Fruit fly (Drosophila melanogaster): ENCODE results near the gene CG16986.

The CG16986 gene

DNA sequence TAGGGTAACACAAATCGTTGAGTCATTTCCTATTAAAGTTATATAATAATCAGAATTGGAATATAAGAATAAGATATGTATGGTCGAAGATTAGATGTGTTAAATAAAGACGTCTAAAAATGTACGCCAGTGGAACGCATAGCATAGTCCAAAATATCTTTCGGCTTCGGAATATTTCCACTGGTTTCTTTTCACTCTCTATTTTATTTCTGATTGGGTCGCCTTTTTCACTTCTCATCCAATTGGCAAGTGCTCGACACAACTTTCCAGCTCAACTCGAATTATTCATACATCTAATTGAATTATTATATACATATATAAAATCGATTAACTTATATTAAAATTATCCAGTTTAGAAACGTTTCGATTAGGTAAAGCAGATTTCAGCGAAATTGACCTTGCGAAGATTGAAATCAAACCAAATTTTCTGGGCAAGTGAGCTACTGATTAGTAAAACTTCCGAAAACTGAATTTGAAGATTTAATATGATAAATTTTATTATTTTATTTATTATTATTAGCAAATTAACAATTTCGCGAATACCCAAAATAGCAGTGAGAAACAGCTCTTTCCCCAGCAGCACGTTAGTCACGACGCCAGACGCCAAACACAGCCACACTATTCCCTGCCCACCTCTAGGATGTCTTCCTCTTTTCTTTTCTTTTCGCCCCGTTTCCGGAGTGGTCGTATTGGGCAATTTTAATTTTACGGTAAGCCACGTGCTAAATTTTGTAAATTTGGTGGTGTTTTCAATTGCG is 13.1 kb upstream of the CG16986 start, which contains the start of gene RpL8 (continued):
- TF ChIP-seq tll (GFP tag; optimal IDR thresholded peaks at IDR 0.05) (no peak), h (optimal IDR thresholded peaks at IDR 0.05) (no peak), CG9932 (GFP tag; IDR thresholded peaks at IDR 0.05) (peak; percentile 89), CG12942 (GFP tag; optimal IDR thresholded peaks at IDR 0.05) (peak; percentile 57), CG34376 (GFP tag; optimal IDR thresholded peaks at IDR 0.05) (peak; percentile 97), zfh1 (GFP tag; IDR thresholded peaks at IDR 0.05) (peak; percentile 89), Adf1 (GFP tag; IDR thresholded peaks at IDR 0.05) (peak; percentile 58), Fer3 (tag; optimal IDR thresholded peaks at IDR 0.05) (peak; percentile 81), dimm (GFP tag; IDR thresholded peaks at IDR 0.05) (peak; percentile 66), CG31441 (GFP tag; IDR thresholded peaks at IDR 0.05) (peak; percentile 68), cg (GFP tag; optimal IDR thresholded peaks at IDR 0.05) (no peak), CG14710 (tag; optimal IDR thresholded peaks at IDR 0.05) (peak; percentile 71), NFAT (GFP tag; IDR thresholded peaks at IDR 0.05) (peak; percentile 88), Xrp1 (GFP tag; IDR thresholded peaks at IDR 0.05) (peak; percentile 46), Rx (GFP tag; IDR thresholded peaks at IDR 0.05) (peak; percentile 80), dysf (GFP tag; IDR thresholded peaks at IDR 0.05) (peak; percentile 82), CG14014 (GFP tag; IDR thresholded peaks at IDR 0.05) (peak; percentile 78), CG11695 (GFP tag; IDR thresholded peaks at IDR 0.05) (peak; percentile 51; the same call in 2 of the 3 replicates), CG7987 (GFP tag; optimal IDR thresholded peaks at IDR 0.05) (peak; percentile 97), mirr (GFP tag; optimal IDR thresholded peaks at IDR 0.05) (peak; percentile 94), CG12769 (tag; optimal IDR thresholded peaks at IDR 0.05) (peak; percentile 79), CG12299 (tag; optimal IDR thresholded peaks at IDR 0.05) (peak; percentile 73), ATbp (GFP tag; optimal IDR thresholded peaks at IDR 0.05) (peak; percentile 86), hkb (optimal IDR thresholded peaks at IDR 0.05) (no peak), hkb (GFP tag; IDR thresholded peaks at IDR 0.05) (peak; percentile 86), slp2 (GFP tag; optimal IDR thresholded peaks at IDR 0.05) (peak; percentile 79), CG2889 (GFP tag; IDR thresholded peaks at IDR 0.05) (peak; percentile 59; the same call in 1 of the 3 replicates), zfh2 (GFP tag; optimal IDR thresholded peaks at IDR 0.05) (peak; percentile 72), pho (GFP tag; optimal IDR thresholded peaks at IDR 0.05) (peak; percentile 77), Gug (GFP tag; IDR thresholded peaks at IDR 0.05) (peak; percentile 74), CG6272 (GFP tag; IDR thresholded peaks at IDR 0.05) (peak; percentile 64), NfI (GFP tag; optimal IDR thresholded peaks at IDR 0.05) (peak; percentile 95), CG1024 (GFP tag; IDR thresholded peaks at IDR 0.05) (peak; percentile 88), CG13424 (tag; optimal IDR thresholded peaks at IDR 0.05) (peak; percentile 66), Antp (GFP tag; optimal IDR thresholded peaks at IDR 0.05) (peak; percentile 62), Elba2 (GFP tag; optimal IDR thresholded peaks at IDR 0.05) (peak; percentile 84), slbo (GFP tag; IDR thresholded peaks at IDR 0.05) (peak; percentile 91), Ets65A (GFP tag) (peak; percentile 99), da (GFP tag; optimal IDR thresholded peaks at IDR 0.05) (peak; percentile 71), CG10321 (GFP tag; IDR thresholded peaks at IDR 0.05) (peak; percentile 63), lab (GFP tag; optimal IDR thresholded peaks at IDR 0.05) (peak; percentile 94), CG1529 (GFP tag; optimal IDR thresholded peaks at IDR 0.05) (peak; percentile 74), CG42726 (GFP tag; IDR thresholded peaks at IDR 0.05; ENCODE audit: partially characterized antibody) (peak; percentile 60), trem (tag; optimal IDR thresholded peaks at IDR 0.05) (peak; percentile 59), CG4730 (GFP tag; IDR thresholded peaks at IDR 0.05) (peak; percentile 58), CG13624 (GFP tag; optimal IDR thresholded peaks at IDR 0.05) (peak; percentile 83), CG6689 (GFP tag; IDR thresholded peaks at IDR 0.05) (peak; percentile 62; the same call in 1 of the 2 replicates), CG12219 (GFP tag; optimal IDR thresholded peaks at IDR 0.05) (peak; percentile 88), crp (GFP tag; optimal IDR thresholded peaks at IDR 0.05) (peak in 1 of 2 experiments; percentile 34), dm (GFP tag; optimal IDR thresholded peaks at IDR 0.05) (peak; percentile 95), Hsf (GFP tag; optimal IDR thresholded peaks at IDR 0.05) (peak; percentile 78)

All from whole organism, embryonic.